Worm (Caenorhabditis elegans): ENCODE data around the gene chd-3.
A peak's percentile ranks its signal among the peaks of the same experiment; 100 is the strongest.

chd-3 gene

ce11 chrX:12872022-12872888 lies 19.9 kb upstream of the chd-3 start (continued):
- TF ChIP-seq ceh-82 (tag; optimal IDR thresholded peaks at IDR 0.05) (no peak), C34F6.9 (tag; optimal IDR thresholded peaks at IDR 0.05) (peak; percentile 66), elt-3 (tag; optimal IDR thresholded peaks at IDR 0.05) (no peak), unc-55 (GFP tag; optimal IDR thresholded peaks at IDR 0.05) (no peak), unc-39 (tag; optimal IDR thresholded peaks at IDR 0.05) (no peak), dmd-4 (tag; optimal IDR thresholded peaks at IDR 0.05) (no peak), nhr-129 (tag; optimal IDR thresholded peaks at IDR 0.05) (peak; percentile 90), snpc-4 (tag; optimal IDR thresholded peaks at IDR 0.05) (no peak), nhr-23 (tag; optimal IDR thresholded peaks at IDR 0.05) (no peak)

ce11 chrX:12869827-12870394 lies 17.5 kb upstream of the chd-3 start:
- TF ChIP-seq mdl-1 (tag; optimal IDR thresholded peaks at IDR 0.05) (no peak), lsy-2 (tag; optimal IDR thresholded peaks at IDR 0.05) (peak in 1 of 2 experiments; percentile 18), fos-1 (tag; optimal IDR thresholded peaks at IDR 0.05) (peak; percentile 41), sma-9 (GFP tag; optimal IDR thresholded peaks at IDR 0.05) (peak; percentile 62), sma-9 (tag; optimal IDR thresholded peaks at IDR 0.05) (no peak), ceh-82 (tag; optimal IDR thresholded peaks at IDR 0.05) (no peak), blmp-1 (tag; optimal IDR thresholded peaks at IDR 0.05; ENCODE audit: insufficient read depth) (no peak), C34F6.9 (tag; optimal IDR thresholded peaks at IDR 0.05) (peak; percentile 26), gmeb-1 (tag; optimal IDR thresholded peaks at IDR 0.05) (no peak), F13H6.1 (tag; optimal IDR thresholded peaks at IDR 0.05) (peak; percentile 62), nhr-129 (tag; optimal IDR thresholded peaks at IDR 0.05) (peak; percentile 64)

- TF ChIP-seq fos-1 (tag; optimal IDR thresholded peaks at IDR 0.05), result peak; percentile 12
- no peak for TF ChIP-seq C34F6.9 (tag; optimal IDR thresholded peaks at IDR 0.05)
- TF ChIP-seq ztf-11 (tag; optimal IDR thresholded peaks at IDR 0.05), result no peak
- TF ChIP-seq nhr-129 (tag; optimal IDR thresholded peaks at IDR 0.05), result no peak
- peak; percentile 14 for TF ChIP-seq sma-3 (GFP tag; optimal IDR thresholded peaks at IDR 0.05)
Measured at ce11 chrX:12869412-12869811, 17.0 kb upstream of the chd-3 start.

ce11 chrX:12863796-12864195 lies 11.4 kb upstream of the chd-3 start, which contains the start of gene T14G8.4:
TSS of gene T14G8.4 (minus strand) at chrX:12863896.
- TF ChIP-seq blmp-1 (tag; optimal IDR thresholded peaks at IDR 0.05; ENCODE audit: insufficient read depth) (no peak), fos-1 (tag; optimal IDR thresholded peaks at IDR 0.05) (no peak), Y55F3AM.14 (GFP tag; optimal IDR thresholded peaks at IDR 0.05) (no peak), unc-62 (GFP tag; optimal IDR thresholded peaks at IDR 0.05) (no peak)

ce11 chrX:12863262-12863661 lies 10.9 kb upstream of the chd-3 start:
- TF ChIP-seq nhr-21 (tag; optimal IDR thresholded peaks at IDR 0.05) (no peak), zag-1 (tag; optimal IDR thresholded peaks at IDR 0.05) (no peak), sma-9 (GFP tag; optimal IDR thresholded peaks at IDR 0.05) (no peak), sma-9 (tag; optimal IDR thresholded peaks at IDR 0.05) (no peak), unc-39 (tag; optimal IDR thresholded peaks at IDR 0.05) (no peak), nhr-6 (tag; optimal IDR thresholded peaks at IDR 0.05) (no peak)

- TF ChIP-seq nhr-21 (tag; optimal IDR thresholded peaks at IDR 0.05) (no peak), nhr-6 (tag; optimal IDR thresholded peaks at IDR 0.05) (no peak), snpc-4 (tag; optimal IDR thresholded peaks at IDR 0.05) (no peak), ztf-4 (tag; optimal IDR thresholded peaks at IDR 0.05) (no peak), lin-11 (tag; optimal IDR thresholded peaks at IDR 0.05) (no peak), ztf-1 (GFP tag; conservative IDR thresholded peaks at IDR 0.05) (no peak), elt-3 (tag; optimal IDR thresholded peaks at IDR 0.05) (no peak), ZK546.5 (tag; optimal IDR thresholded peaks at IDR 0.05) (no peak), nhr-25 (tag; optimal IDR thresholded peaks at IDR 0.05) (no peak)
Measured at ce11 chrX:12862509-12862908, 10.1 kb upstream of the chd-3 start, which contains the start of gene T14G8.6. TSS of gene T14G8.6 (minus strand) at chrX:12862846.
